Worm (Caenorhabditis elegans) whole organism, L4 larva: Measurements from ENCODE around the gene K03B8.14.
"Not testable (repeated sequence)": the region's sequence is repeated elsewhere in the genome, so short reads cannot be mapped to it uniquely, and the experiment has no call there.

ENCODE experiments used
- F44E2.7 ChIP-seq: fragments of 200-800 bp; sonication (Bioruptor generic); IDR thresholded peaks from 2 replicates; pipeline ENCODE4 v2.1.2; 2022; ENCODE audit warnings: missing genetic modification characterization, missing compliant biosample characterization
- Y75B8A.6 ChIP-seq: fragments of 200-800 bp; sonication (Bioruptor generic); IDR thresholded peaks from 2 replicates; pipeline ENCODE4 v1.3.6; 2022; ENCODE audit warnings: missing genetic modification reagents, missing genetic modification characterization, missing compliant biosample characterization
- aha-1 ChIP-seq: fragments of 150-350 bp; peaks from one replicate; lab custom pipeline; 2014; ENCODE audit warnings: missing biosample characterization, missing genetic modification characterization
- aly-2 ChIP-seq: sonication (generic microtip); optimal IDR thresholded peaks from 2 replicates; lab custom pipeline; 2018; ENCODE audit warnings: missing biosample characterization, missing genetic modification characterization
- ama-1 ChIP-seq: fragments of 150-350 bp; optimal IDR thresholded peaks from 2 replicates; lab custom pipeline; 2014; ENCODE audit warnings: inconsistent platforms, mixed read lengths
- arid-1 ChIP-seq: fragments of 200-800 bp; sonication (Bioruptor generic); conservative IDR thresholded peaks from 2 replicates; pipeline ENCODE4 v1.3.6; 2022; ENCODE audit warnings: missing genetic modification reagents, missing genetic modification characterization, missing compliant biosample characterization
- ceh-32 ChIP-seq: sonication (generic microtip); optimal IDR thresholded peaks from 2 replicates; lab custom pipeline; 2016; ENCODE audit warnings: mild to moderate bottlenecking, missing genetic modification characterization, missing compliant biosample characterization; ENCODE audit not compliant: poor library complexity
- ceh-82 ChIP-seq: sonication (generic microtip); optimal IDR thresholded peaks from 2 replicates; lab custom pipeline; 2017; ENCODE audit warnings: missing biosample characterization, missing genetic modification characterization
- ces-1 ChIP-seq: fragments of 150-350 bp; sonication (generic microtip); optimal IDR thresholded peaks from 4 replicates; lab custom pipeline; 2014; ENCODE audit warnings: missing biosample characterization, missing genetic modification reagents, missing genetic modification characterization
- daf-16 ChIP-seq, 3 experiments: sonication (generic microtip); optimal IDR thresholded peaks; 2 replicates each; lab custom pipeline; 2016 to 2017; ENCODE audit warnings: missing genetic modification characterization in 3 of 3, missing genetic modification reagents in 3 of 3, mild to moderate bottlenecking in 2 of 3, missing compliant biosample characterization in 2 of 3, missing biosample characterization in 1 of 3, moderate library complexity in 1 of 3
- dmd-6 ChIP-seq: fragments of 200-800 bp; sonication (Bioruptor generic); IDR thresholded peaks from 2 replicates; pipeline ENCODE4 v1.3.6; 2022; ENCODE audit warnings: missing genetic modification reagents, missing genetic modification characterization, missing compliant biosample characterization
- dmd-9 ChIP-seq: fragments of 200-800 bp; sonication (Bioruptor generic); IDR thresholded peaks from 2 replicates; pipeline ENCODE4 v1.3.6; 2022; ENCODE audit warnings: missing genetic modification reagents, missing genetic modification characterization, missing compliant biosample characterization
- dpl-1 ChIP-seq: fragments of 150-350 bp; optimal IDR thresholded peaks from 2 replicates; lab custom pipeline; 2014; ENCODE audit warnings: missing biosample characterization, missing genetic modification reagents, missing genetic modification characterization
- dve-1 ChIP-seq: sonication (generic microtip); optimal IDR thresholded peaks from 2 replicates; lab custom pipeline; 2017; ENCODE audit warnings: antibody characterized with exemption, mild to moderate bottlenecking, missing genetic modification characterization, missing compliant biosample characterization; ENCODE audit not compliant: insufficient read depth
- egl-27 ChIP-seq: sonication (generic microtip); optimal IDR thresholded peaks from 3 replicates; lab custom pipeline; 2017; ENCODE audit warnings: missing biosample characterization, missing genetic modification reagents, missing genetic modification characterization
- fkh-10 ChIP-seq: fragments of 150-350 bp; optimal IDR thresholded peaks from 2 replicates; lab custom pipeline; 2014; ENCODE audit warnings: missing biosample characterization, missing genetic modification reagents, missing genetic modification characterization
- fos-1 ChIP-seq: fragments of 150-350 bp; optimal IDR thresholded peaks from 2 replicates; lab custom pipeline; 2014; ENCODE audit warnings: missing biosample characterization, missing genetic modification characterization
- hif-1 ChIP-seq, 2 experiments: sonication (generic microtip); optimal IDR thresholded peaks; 2 replicates each; lab custom pipeline; 2016 to 2017; ENCODE audit warnings: missing compliant biosample characterization in 2 of 2, missing genetic modification characterization in 2 of 2, missing genetic modification reagents in 2 of 2, missing genotype in 2 of 2, mild to moderate bottlenecking in 1 of 2
- hlh-11 ChIP-seq: fragments of 200-800 bp; sonication (Bioruptor generic); optimal IDR thresholded peaks from 2 replicates; lab custom pipeline; 2018; ENCODE audit warnings: mild to moderate bottlenecking, missing genetic modification characterization, missing compliant biosample characterization
- lin-13 ChIP-seq: fragments of 150-350 bp; optimal IDR thresholded peaks from 2 replicates; lab custom pipeline; 2014; ENCODE audit warnings: missing biosample characterization, missing genetic modification reagents, missing genetic modification characterization
- lin-29 ChIP-seq: fragments of 200-800 bp; sonication (Bioruptor generic); IDR thresholded peaks from 2 replicates; pipeline ENCODE4 v1.3.6; 2022; ENCODE audit warnings: missing genetic modification reagents, missing genetic modification characterization, missing compliant biosample characterization
- lsy-2 ChIP-seq, 2 experiments: fragments of 150-350 bp in 1 of 2; sonication (generic microtip) in 1 of 2; optimal IDR thresholded peaks; 2 replicates each; lab custom pipeline; 2014 to 2017; ENCODE audit warnings: missing biosample characterization in 2 of 2, missing genetic modification characterization in 2 of 2
- madf-9 ChIP-seq: fragments of 200-800 bp; sonication (Bioruptor generic); conservative IDR thresholded peaks from 2 replicates; pipeline ENCODE4 v1.3.6; 2022; ENCODE audit warnings: missing genetic modification reagents, missing genetic modification characterization, missing compliant biosample characterization
- mdl-1 ChIP-seq, 2 experiments: fragments of 150-350 bp in 1 of 2; sonication (generic microtip) in 1 of 2; optimal IDR thresholded peaks; 2 replicates each; lab custom pipeline; 2014 to 2017; ENCODE audit warnings: missing biosample characterization in 2 of 2, missing genetic modification characterization in 2 of 2
- mdt-29 ChIP-seq: fragments of 200-800 bp; sonication (Bioruptor generic); IDR thresholded peaks from 2 replicates; pipeline ENCODE4 v1.3.6; 2022; ENCODE audit warnings: missing genetic modification reagents, missing genetic modification characterization, missing compliant biosample characterization
- mxl-3 ChIP-seq: fragments of 200-800 bp; sonication (Bioruptor generic); optimal IDR thresholded peaks from 2 replicates; lab custom pipeline; 2018; ENCODE audit warnings: mild to moderate bottlenecking, missing genetic modification characterization, missing compliant biosample characterization
- nhr-28 ChIP-seq: fragments of 150-350 bp; optimal IDR thresholded peaks from 2 replicates; lab custom pipeline; 2014; ENCODE audit warnings: missing biosample characterization, missing genetic modification characterization
- pha-4 ChIP-seq, 2 experiments: fragments of 150-350 bp in 1 of 2; fragments of 200-800 bp in 1 of 2; sonication (Bioruptor generic) in 1 of 2; IDR thresholded peaks in 1 of 2; optimal IDR thresholded peaks in 1 of 2; 2 replicates each; pipeline versions ENCODE4 v1.3.6 to Lab custom; 2014 to 2022; ENCODE audit warnings: missing genetic modification characterization in 2 of 2, missing genetic modification reagents in 2 of 2, missing biosample characterization in 1 of 2, missing compliant biosample characterization in 1 of 2
- php-3 ChIP-seq: fragments of 200-800 bp; sonication (Bioruptor generic); IDR thresholded peaks from 2 replicates; pipeline ENCODE4 v1.3.6; 2022; ENCODE audit warnings: missing genetic modification reagents, missing genetic modification characterization, missing compliant biosample characterization
- pqm-1 ChIP-seq: sonication (generic microtip); optimal IDR thresholded peaks from 2 replicates; lab custom pipeline; 2017; ENCODE audit warnings: missing biosample characterization, missing genetic modification characterization
- set-16 ChIP-seq: fragments of 200-800 bp; sonication (Bioruptor generic); IDR thresholded peaks from 2 replicates; pipeline ENCODE4 v1.3.6; 2022; ENCODE audit warnings: missing genetic modification reagents, missing genetic modification characterization, missing compliant biosample characterization
- snpc-4 ChIP-seq: fragments of 150-350 bp; optimal IDR thresholded peaks from 2 replicates; lab custom pipeline; 2014; ENCODE audit warnings: missing biosample characterization, missing genetic modification characterization
- spr-1 ChIP-seq: sonication (generic microtip); optimal IDR thresholded peaks from 2 replicates; lab custom pipeline; 2016; ENCODE audit warnings: mild to moderate bottlenecking, missing genetic modification characterization, missing compliant biosample characterization
- tag-97 ChIP-seq: fragments of 200-800 bp; sonication (Bioruptor generic); IDR thresholded peaks from 2 replicates; pipeline ENCODE4 v1.3.6; 2022; ENCODE audit warnings: missing genetic modification characterization, missing compliant biosample characterization
- zag-1 ChIP-seq: fragments of 150-350 bp; optimal IDR thresholded peaks from 2 replicates; lab custom pipeline; 2014; ENCODE audit warnings: missing biosample characterization, missing genetic modification characterization
- zfp-2 ChIP-seq: sonication (generic microtip); optimal IDR thresholded peaks from 2 replicates; lab custom pipeline; 2016; ENCODE audit warnings: mild to moderate bottlenecking, missing genetic modification characterization, missing compliant biosample characterization

K03B8.14 gene

ce11 chrV:11395024-11395423, 4.7 kb downstream of the K03B8.14 start, which contains the start of gene K03B8.4:
K03B8.4 (minus strand) TSS chrV:11395124.
- peak; percentile 46; the same call in 1 of the 2 replicates for TF ChIP-seq set-16 (GFP tag; lab: Robert Waterston, UW)

- TF ChIP-seq ama-1 (lab: Kevin White, UChicago); pha-4 (GFP tag; IDR thresholded peaks at IDR 0.05; lab: Robert Waterston, UW); pha-4 (tag; optimal IDR thresholded peaks at IDR 0.05; lab: Kevin White, UChicago); zag-1 (tag; lab: Kevin White, UChicago): not testable (repeated sequence)
Observed at ce11 chrV:11396134-11396533, 5.8 kb downstream of the K03B8.14 start, which contains the start of gene nas-18. nas-18 (plus strand) TSS chrV:11396434.

ce11 chrV:11398616-11399015, 8.3 kb downstream of the K03B8.14 start, which contains the start of gene nas-17:
nas-17 (plus strand) TSS chrV:11398916.
- TF ChIP-seq dmd-9 (no peak), lin-13 (GFP tag; lab: Kevin White, UChicago) (no peak), ces-1 (GFP tag; lab: Kevin White, UChicago) (no peak), Y75B8A.6 (GFP tag; lab: Robert Waterston, UW) (no peak), aly-2 (no peak), zfp-2 (no peak), aha-1 (tag; lab: Kevin White, UChicago) (no peak), ceh-82 (tag; lab: Kevin White, UChicago) (no peak), dmd-6 (GFP tag; lab: Robert Waterston, UW) (no peak), lin-29 (no peak)

ce11 chrV:11402610-11403009, 12.3 kb downstream of the K03B8.14 start, which contains the start of gene nas-19:
nas-19 (minus strand) TSS chrV:11402710.
- TF ChIP-seq snpc-4 (tag; lab: Kevin White, UChicago) (no peak), aha-1 (tag; lab: Kevin White, UChicago) (peak; percentile 66)

ce11 chrV:11403059-11403458, 12.8 kb downstream of the K03B8.14 start:
- peak; percentile 34 for TF ChIP-seq pqm-1
- TF ChIP-seq Y75B8A.6 (GFP tag; lab: Robert Waterston, UW) = no peak
- peak; percentile 21 for TF ChIP-seq mxl-3
- no peak for TF ChIP-seq daf-16 (GFP tag; optimal IDR thresholded peaks at IDR 0.05; lab: Kevin White, UChicago)
- TF ChIP-seq daf-16 (tag; optimal IDR thresholded peaks at IDR 0.05; lab: Kevin White, UChicago) = peak; percentile 50

ce11 chrV:11403702-11404101, 13.4 kb downstream of the K03B8.14 start:
- TF ChIP-seq arid-1 (GFP tag; lab: Robert Waterston, UW) (no peak), dve-1 (peak; percentile 53), madf-9 (GFP tag; lab: Robert Waterston, UW) (no peak), pqm-1 (peak; percentile 64), tag-97 (GFP tag; lab: Robert Waterston, UW) (no peak), ceh-32 (no peak), dpl-1 (no peak), hif-1 (tag; optimal IDR thresholded peaks at IDR 0.05; lab: Kevin White, UChicago) (no peak), F44E2.7 (GFP tag; lab: Robert Waterston, UW) (no peak), mdl-1 (tag; optimal IDR thresholded peaks at IDR 0.05; lab: Kevin White, UChicago) (no peak), lsy-2 (tag; optimal IDR thresholded peaks at IDR 0.05; lab: Kevin White, UChicago) (no peak), daf-16 (GFP tag; optimal IDR thresholded peaks at IDR 0.05; lab: Kevin White, UChicago) (no peak), daf-16 (tag; optimal IDR thresholded peaks at IDR 0.05; lab: Kevin White, UChicago) (peak; percentile 76), fkh-10 (GFP tag; lab: Kevin White, UChicago) (no peak), nhr-28 (tag; lab: Kevin White, UChicago) (peak; percentile 32), php-3 (0 out of 2 replicates have a peak, but pooled peaks have one; percentile 38), egl-27 (tag; lab: Kevin White, UChicago) (no peak), mdt-29 (GFP tag; lab: Robert Waterston, UW) (no peak), spr-1 (tag; lab: Kevin White, UChicago) (no peak), fos-1 (tag; lab: Kevin White, UChicago) (no peak), hlh-11 (tag; lab: Kevin White, UChicago) (peak; percentile 55), aha-1 (tag; lab: Kevin White, UChicago) (peak; percentile 44)
